Fruit fly (Drosophila melanogaster) whole organism, embryonic: ENCODE results near the gene CG12224.
A peak's percentile ranks its signal among the peaks of the same experiment; 100 is the strongest.

Experiments
- CG10366 ChIP-seq: fragments of 200-800 bp; sonication (Bioruptor generic); IDR thresholded peaks from 2 replicates; pipeline ENCODE4 v1.3.6; 2022; ENCODE audit warnings: missing biosample characterization, missing genetic modification characterization
- CG15073 ChIP-seq: fragments of 200-800 bp; sonication (Bioruptor generic); optimal IDR thresholded peaks from 2 replicates; lab custom pipeline; 2016; ENCODE audit warnings: missing biosample characterization, missing genetic modification characterization
- CG15269 ChIP-seq: fragments of 200-800 bp; sonication (Bioruptor generic); optimal IDR thresholded peaks from 2 replicates; lab custom pipeline; 2018; ENCODE audit warnings: missing biosample characterization, mild to moderate bottlenecking, missing genetic modification characterization, moderate library complexity
- CG17361 ChIP-seq: fragments of 200-800 bp; sonication (Bioruptor generic); IDR thresholded peaks from 3 replicates; pipeline ENCODE4 v1.3.6; 2022; ENCODE audit warnings: missing biosample characterization, missing genetic modification characterization
- CG17568 ChIP-seq: fragments of 200-800 bp; sonication (Bioruptor generic); optimal IDR thresholded peaks from 2 replicates; lab custom pipeline; 2018; ENCODE audit warnings: missing biosample characterization, mild to moderate bottlenecking, missing genetic modification characterization, moderate library complexity
- CG7928 ChIP-seq: fragments of 200-800 bp; sonication (Bioruptor generic); optimal IDR thresholded peaks from 2 replicates; lab custom pipeline; 2017; ENCODE audit warnings: missing biosample characterization, mild to moderate bottlenecking, missing genetic modification characterization
- Lhr ChIP-seq: fragments of 200-800 bp; sonication (Bioruptor generic); optimal IDR thresholded peaks from 3 replicates; lab custom pipeline; 2017; ENCODE audit warnings: mild to moderate bottlenecking, missing biosample characterization, missing genetic modification reagents, missing genetic modification characterization
- Neu2 ChIP-seq: fragments of 200-800 bp; sonication (Bioruptor generic); optimal IDR thresholded peaks from 3 replicates; lab custom pipeline; 2016; ENCODE audit warnings: missing biosample characterization, missing genetic modification characterization, borderline replicate concordance
- Nf-YC ChIP-seq: fragments of 200-800 bp; optimal IDR thresholded peaks from 3 replicates; lab custom pipeline; 2019; ENCODE audit warnings: missing biosample characterization, mild to moderate bottlenecking, missing genetic modification characterization, moderate library complexity
- ac ChIP-seq: fragments of 200-800 bp; sonication (Bioruptor generic); optimal IDR thresholded peaks from 3 replicates; lab custom pipeline; 2017; ENCODE audit warnings: missing biosample characterization, mild to moderate bottlenecking, missing genetic modification characterization
- hb ChIP-seq: fragments of 200-800 bp; sonication (Bioruptor generic); IDR thresholded peaks from 3 replicates; pipeline ENCODE4 v1.3.6; 2022; ENCODE audit warnings: missing biosample characterization, missing genetic modification characterization; ENCODE audit not compliant: partially characterized antibody

dm6 chr3R:11962739-11963214, 19.1 kb downstream of the CG12224 start, which contains the start of the genes CG3281 and aurA:
- TF ChIP-seq CG10366 (GFP tag; lab: Robert Waterston, UW) = peak; percentile 21; the same call in 1 of the 2 replicates
- peak; percentile 28 for TF ChIP-seq Neu2 (GFP tag; lab: Kevin White, UChicago)
- TF ChIP-seq Lhr (GFP tag; lab: Kevin White, UChicago) = peak; percentile 77
- peak; percentile 75 for TF ChIP-seq Nf-YC
- TF ChIP-seq ac (GFP tag; lab: Kevin White, UChicago) = no peak
- TF ChIP-seq CG15073 (GFP tag; lab: Kevin White, UChicago) = no peak
- TF ChIP-seq CG17568 (GFP tag; lab: Kevin White, UChicago) = no peak
- peak; percentile 7 for TF ChIP-seq CG7928
- TF ChIP-seq CG17361 (GFP tag; lab: Robert Waterston, UW) = peak; percentile 87
- TF ChIP-seq hb (GFP tag; lab: Robert Waterston, UW) = peak; percentile 94
- peak; percentile 64 for TF ChIP-seq CG15269
